Worm (Caenorhabditis elegans): ENCODE data around the gene C55A6.12.

DNA sequence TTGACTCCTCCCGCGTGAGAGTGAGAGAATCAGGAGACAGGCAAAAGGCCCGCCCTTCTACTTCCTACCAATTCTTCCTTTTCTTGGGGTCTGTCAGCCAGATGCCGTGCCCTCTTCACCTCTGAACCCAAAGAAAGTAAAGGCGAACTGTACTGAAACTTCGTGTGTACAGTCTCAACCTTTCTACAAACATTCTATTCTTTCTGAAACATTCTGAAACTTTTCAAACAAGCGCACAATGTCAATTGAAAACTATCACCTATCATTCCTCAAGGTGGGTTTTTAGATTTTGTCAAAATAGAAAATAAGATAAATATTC is 29.6 kb upstream of the C55A6.12 start:
- TF ChIP-seq ccch-3 (GFP tag; optimal IDR thresholded peaks at IDR 0.05) (no peak), unc-62 (GFP tag; optimal IDR thresholded peaks at IDR 0.05) (no peak), hlh-12 (tag; optimal IDR thresholded peaks at IDR 0.05) (no peak), efl-1 (GFP tag; optimal IDR thresholded peaks at IDR 0.05) (no peak), F52B5.7 (tag; optimal IDR thresholded peaks at IDR 0.05) (no peak), attf-5 (GFP tag; optimal IDR thresholded peaks at IDR 0.05) (peak; percentile 23), snpc-4 (GFP tag; optimal IDR thresholded peaks at IDR 0.05) (no peak), snpc-4 (tag; optimal IDR thresholded peaks at IDR 0.05) (no peak), lir-1 (GFP tag; conservative IDR thresholded peaks at IDR 0.05) (no peak), rec-8 (tag; optimal IDR thresholded peaks at IDR 0.05) (no peak), cebp-2 (GFP tag; IDR thresholded peaks at IDR 0.05) (no peak), nhr-90 (tag; optimal IDR thresholded peaks at IDR 0.05) (no peak), ekl-4 (GFP tag; IDR thresholded peaks at IDR 0.05) (no peak)

All from whole organism, young adult.